Worm (Caenorhabditis elegans) whole organism, L4 larva: ENCODE data around the gene rhy-1.

Source experiments
- ZK546.5 ChIP-seq, 2 experiments: sonication (generic microtip); optimal IDR thresholded peaks; 2 replicates each; lab custom pipeline; 2017; ENCODE audit warnings: missing biosample characterization in 2 of 2, missing genetic modification characterization in 2 of 2
- ama-1 ChIP-seq: fragments of 150-350 bp; optimal IDR thresholded peaks from 2 replicates; lab custom pipeline; 2014; ENCODE audit warnings: inconsistent platforms, mixed read lengths
- ceh-20 ChIP-seq: fragments of 200-800 bp; sonication (Bioruptor generic); IDR thresholded peaks from 2 replicates; pipeline ENCODE4 v1.3.6; 2022; ENCODE audit warnings: missing genetic modification reagents, missing genetic modification characterization, missing compliant biosample characterization
- mep-1 ChIP-seq: fragments of 150-350 bp; sonication (generic microtip); optimal IDR thresholded peaks from 3 replicates; lab custom pipeline; 2014; ENCODE audit warnings: missing biosample characterization, missing genetic modification characterization
- nhr-237 ChIP-seq: sonication (generic microtip); optimal IDR thresholded peaks from 2 replicates; lab custom pipeline; 2017; ENCODE audit warnings: missing biosample characterization, missing genetic modification characterization
- unc-130 ChIP-seq: sonication (generic microtip); optimal IDR thresholded peaks from 2 replicates; lab custom pipeline; 2016; ENCODE audit warnings: missing genetic modification reagents, missing genetic modification characterization, missing compliant biosample characterization

DNA sequence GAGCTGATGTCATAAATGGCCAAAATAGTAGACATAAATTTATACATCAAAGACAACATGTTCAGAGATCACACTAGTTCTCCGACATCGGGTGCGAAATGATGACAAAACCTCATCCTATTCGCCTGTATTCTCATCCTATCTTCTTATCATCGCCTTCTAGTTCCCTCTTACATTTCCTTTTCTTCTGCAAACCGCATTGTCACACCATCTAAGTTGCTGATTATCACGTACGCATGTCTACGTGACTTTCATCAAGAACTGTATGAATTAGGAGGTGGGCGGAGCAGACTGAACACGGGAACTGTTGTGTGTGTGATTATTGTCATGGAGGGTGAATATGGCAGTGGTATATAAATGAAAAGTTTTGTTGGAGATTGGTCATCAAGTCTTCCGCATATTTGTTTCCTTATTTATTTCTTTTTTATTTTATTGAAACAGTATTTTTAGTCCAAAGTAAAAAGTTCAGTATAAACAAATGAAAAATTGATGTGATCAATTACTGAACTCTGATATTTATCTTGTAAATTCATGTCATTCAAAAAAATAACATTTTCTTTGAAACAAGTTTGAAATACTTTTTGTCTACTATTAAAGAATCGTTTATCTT, 877 bp upstream of the rhy-1 start:
- TF ChIP-seq nhr-237 (tag; lab: Kevin White, UChicago) (no peak), mep-1 (no peak), ZK546.5 (tag; optimal IDR thresholded peaks at IDR 0.05; lab: Kevin White, UChicago) (no peak), ama-1 (lab: Kevin White, UChicago) (no peak), unc-130 (no peak), ceh-20 (GFP tag; lab: Robert Waterston, UW) (no peak)
